Worm (Caenorhabditis elegans) whole organism, young adult: ENCODE measurements around the gene ZC404.16.

Experiments
- C17E4.6 ChIP-seq: fragments of 200-800 bp; sonication (Bioruptor generic); IDR thresholded peaks from 2 replicates; pipeline ENCODE4 v1.3.6; 2022; ENCODE audit warnings: missing genetic modification reagents, missing genetic modification characterization, missing compliant biosample characterization
- D2030.7 ChIP-seq: fragments of 200-800 bp; sonication (Bioruptor generic); IDR thresholded peaks from 2 replicates; pipeline ENCODE4 v1.3.6; 2022; ENCODE audit warnings: missing genetic modification reagents, missing genetic modification characterization, missing compliant biosample characterization
- F33H1.4 ChIP-seq: fragments of 200-800 bp; sonication (Bioruptor generic); IDR thresholded peaks from 2 replicates; pipeline ENCODE4 v1.3.6; 2022; ENCODE audit warnings: missing genetic modification reagents, missing genetic modification characterization, missing compliant biosample characterization
- F49E8.2 ChIP-seq: sonication (generic microtip); optimal IDR thresholded peaks from 3 replicates; lab custom pipeline; 2017; ENCODE audit warnings: missing genetic modification characterization, mild to moderate bottlenecking, missing compliant biosample characterization, antibody characterized with exemption, moderate library complexity; ENCODE audit not compliant: insufficient read depth
- K12H6.12 ChIP-seq: fragments of 200-800 bp; sonication (Bioruptor generic); optimal IDR thresholded peaks from 2 replicates; lab custom pipeline; 2018; ENCODE audit warnings: mild to moderate bottlenecking, missing genetic modification characterization, missing compliant biosample characterization
- T26A5.8 ChIP-seq: sonication (generic microtip); optimal IDR thresholded peaks from 2 replicates; lab custom pipeline; 2016; ENCODE audit warnings: missing genetic modification characterization, missing compliant biosample characterization
- akir-1 ChIP-seq: fragments of 200-800 bp; sonication (Bioruptor generic); optimal IDR thresholded peaks from 2 replicates; lab custom pipeline; 2018; ENCODE audit warnings: mild to moderate bottlenecking, missing genetic modification characterization, moderate library complexity, missing compliant biosample characterization
- aptf-2 ChIP-seq: fragments of 200-800 bp; sonication (Bioruptor generic); conservative IDR thresholded peaks from 2 replicates; pipeline ENCODE4 v1.3.6; 2022; ENCODE audit warnings: missing genetic modification reagents, missing genetic modification characterization, missing compliant biosample characterization
- atf-7 ChIP-seq: sonication (generic microtip); optimal IDR thresholded peaks from 2 replicates; lab custom pipeline; 2017; ENCODE audit warnings: mild to moderate bottlenecking, missing genetic modification characterization, missing compliant biosample characterization
- athp-1 ChIP-seq: sonication (generic microtip); optimal IDR thresholded peaks from 2 replicates; lab custom pipeline; 2017; ENCODE audit warnings: mild to moderate bottlenecking, missing genetic modification characterization, missing compliant biosample characterization
- attf-3 ChIP-seq: fragments of 200-800 bp; sonication (Bioruptor generic); conservative IDR thresholded peaks from 2 replicates; pipeline ENCODE4 v1.3.6; 2022; ENCODE audit warnings: missing genetic modification reagents, missing genetic modification characterization, missing compliant biosample characterization
- attf-6 ChIP-seq: fragments of 200-800 bp; sonication (Bioruptor generic); IDR thresholded peaks from 2 replicates; pipeline ENCODE4 v1.3.6; 2022; ENCODE audit warnings: missing genetic modification reagents, missing genetic modification characterization, missing compliant biosample characterization
- bed-1 ChIP-seq: fragments of 200-800 bp; sonication (Bioruptor generic); IDR thresholded peaks from 2 replicates; pipeline ENCODE4 v1.3.6; 2022; ENCODE audit warnings: missing genetic modification reagents, missing genetic modification characterization, missing compliant biosample characterization
- bed-2 ChIP-seq: fragments of 200-800 bp; sonication (Bioruptor generic); IDR thresholded peaks from 2 replicates; pipeline ENCODE4 v1.3.6; 2022; ENCODE audit warnings: missing genetic modification reagents, missing genetic modification characterization, missing compliant biosample characterization
- ceh-58 ChIP-seq: fragments of 200-800 bp; sonication (Bioruptor generic); IDR thresholded peaks from 2 replicates; pipeline ENCODE4 v1.3.6; 2022; ENCODE audit warnings: missing genetic modification characterization, missing compliant biosample characterization
- dox-1 ChIP-seq: fragments of 200-800 bp; sonication (Bioruptor generic); IDR thresholded peaks from 2 replicates; pipeline ENCODE4 v1.3.6; 2022; ENCODE audit warnings: missing genetic modification reagents, missing genetic modification characterization, missing compliant biosample characterization
- dpl-1 ChIP-seq: fragments of 150-350 bp; optimal IDR thresholded peaks from 2 replicates; lab custom pipeline; 2014; ENCODE audit warnings: missing biosample characterization, missing genetic modification reagents, missing genetic modification characterization
- efl-1 ChIP-seq: fragments of 150-350 bp; optimal IDR thresholded peaks from 2 replicates; lab custom pipeline; 2014; ENCODE audit warnings: missing biosample characterization, missing genetic modification reagents, missing genetic modification characterization
- egl-18 ChIP-seq: fragments of 200-800 bp; sonication (Bioruptor generic); IDR thresholded peaks from 2 replicates; pipeline ENCODE4 v1.3.6; 2022; ENCODE audit warnings: missing genetic modification reagents, missing genetic modification characterization, missing compliant biosample characterization
- ets-4 ChIP-seq: fragments of 200-800 bp; sonication (Bioruptor generic); optimal IDR thresholded peaks from 2 replicates; lab custom pipeline; 2018; ENCODE audit warnings: mild to moderate bottlenecking, missing genetic modification characterization, missing compliant biosample characterization
- him-1 ChIP-seq: sonication (generic microtip); optimal IDR thresholded peaks from 2 replicates; lab custom pipeline; 2016; ENCODE audit warnings: missing genotype, missing genetic modification reagents, missing genetic modification characterization, missing compliant biosample characterization
- hlh-26 ChIP-seq: fragments of 200-800 bp; sonication (Bioruptor generic); conservative IDR thresholded peaks from 2 replicates; pipeline ENCODE4 v1.3.6; 2022; ENCODE audit warnings: missing genetic modification reagents, missing genetic modification characterization, missing compliant biosample characterization
- hmg-1.2 ChIP-seq: fragments of 200-800 bp; sonication (Bioruptor generic); IDR thresholded peaks from 2 replicates; pipeline ENCODE4 v1.3.6; 2022; ENCODE audit warnings: missing genetic modification reagents, missing genetic modification characterization, missing compliant biosample characterization
- hmg-20 ChIP-seq: fragments of 200-800 bp; sonication (Bioruptor generic); IDR thresholded peaks from 2 replicates; pipeline ENCODE4 v1.3.6; 2022; ENCODE audit warnings: missing genetic modification reagents, missing genetic modification characterization, missing compliant biosample characterization
- lag-1 ChIP-seq: fragments of 200-800 bp; sonication (Bioruptor generic); IDR thresholded peaks from 2 replicates; pipeline ENCODE4 v1.3.6; 2022; ENCODE audit warnings: missing genetic modification reagents, missing genetic modification characterization, missing compliant biosample characterization
- lin-54 ChIP-seq: fragments of 200-800 bp; sonication (Bioruptor generic); optimal IDR thresholded peaks from 2 replicates; lab custom pipeline; 2018; ENCODE audit warnings: mild to moderate bottlenecking, missing genetic modification characterization, missing compliant biosample characterization
- lsl-1 ChIP-seq: fragments of 200-800 bp; sonication (Bioruptor generic); optimal IDR thresholded peaks from 2 replicates; lab custom pipeline; 2018; ENCODE audit warnings: mild to moderate bottlenecking, missing genetic modification characterization, moderate library complexity, missing compliant biosample characterization
- madf-10 ChIP-seq: sonication (generic microtip); optimal IDR thresholded peaks from 2 replicates; lab custom pipeline; 2016; ENCODE audit warnings: mild to moderate bottlenecking, missing genetic modification characterization, missing compliant biosample characterization
- madf-3 ChIP-seq: fragments of 200-800 bp; sonication (Bioruptor generic); IDR thresholded peaks from 2 replicates; pipeline ENCODE4 v1.3.6; 2022; ENCODE audit warnings: missing genetic modification reagents, missing genetic modification characterization, missing compliant biosample characterization
- madf-6 ChIP-seq: fragments of 200-800 bp; sonication (Bioruptor generic); IDR thresholded peaks from 2 replicates; pipeline ENCODE4 v1.3.6; 2022; ENCODE audit warnings: missing genetic modification reagents, missing genetic modification characterization, missing compliant biosample characterization
- nfya-1 ChIP-seq: sonication (generic microtip); optimal IDR thresholded peaks from 2 replicates; lab custom pipeline; 2017; ENCODE audit warnings: antibody characterized with exemption, missing compliant biosample characterization, missing genetic modification characterization, borderline replicate concordance; ENCODE audit not compliant: insufficient read depth
- nfya-2 ChIP-seq: fragments of 200-800 bp; sonication (Bioruptor generic); IDR thresholded peaks from 2 replicates; pipeline ENCODE4 v1.3.6; 2022; ENCODE audit warnings: missing genetic modification reagents, missing genetic modification characterization, missing compliant biosample characterization
- rec-8 ChIP-seq, 2 experiments: sonication (generic microtip); optimal IDR thresholded peaks; 2 replicates each; lab custom pipeline; 2016; ENCODE audit warnings: mild to moderate bottlenecking in 2 of 2, missing genetic modification characterization in 2 of 2, missing genetic modification reagents in 2 of 2, missing genotype in 2 of 2, missing biosample characterization in 1 of 2, missing compliant biosample characterization in 1 of 2, moderate library complexity in 1 of 2
- snpc-1.3 ChIP-seq: sonication (generic microtip); optimal IDR thresholded peaks from 2 replicates; lab custom pipeline; 2017; ENCODE audit warnings: missing genetic modification characterization, mild to moderate bottlenecking, missing compliant biosample characterization, antibody characterized with exemption, moderate library complexity, missing genotype, missing genetic modification reagents; ENCODE audit not compliant: insufficient read depth
- sptf-2 ChIP-seq: fragments of 200-800 bp; sonication (Bioruptor generic); optimal IDR thresholded peaks from 2 replicates; lab custom pipeline; 2018; ENCODE audit warnings: mild to moderate bottlenecking, missing genetic modification characterization, missing compliant biosample characterization
- unc-62 ChIP-seq: fragments of 150-350 bp; optimal IDR thresholded peaks from 2 replicates; lab custom pipeline; 2014; ENCODE audit warnings: missing biosample characterization, missing genetic modification reagents, missing genetic modification characterization
- zfh-2 ChIP-seq: fragments of 200-800 bp; sonication (Bioruptor generic); conservative IDR thresholded peaks from 2 replicates; pipeline ENCODE4 v1.3.6; 2022; ENCODE audit warnings: missing genetic modification reagents, missing genetic modification characterization, missing compliant biosample characterization
- ztf-18 ChIP-seq: sonication (generic microtip); optimal IDR thresholded peaks from 2 replicates; lab custom pipeline; 2016; ENCODE audit warnings: missing genotype, mild to moderate bottlenecking, missing genetic modification characterization, missing compliant biosample characterization
- ztf-3 ChIP-seq: fragments of 200-800 bp; sonication (Bioruptor generic); optimal IDR thresholded peaks from 2 replicates; lab custom pipeline; 2018; ENCODE audit warnings: mild to moderate bottlenecking, missing genetic modification characterization, missing compliant biosample characterization

ZC404.16 gene

DNA sequence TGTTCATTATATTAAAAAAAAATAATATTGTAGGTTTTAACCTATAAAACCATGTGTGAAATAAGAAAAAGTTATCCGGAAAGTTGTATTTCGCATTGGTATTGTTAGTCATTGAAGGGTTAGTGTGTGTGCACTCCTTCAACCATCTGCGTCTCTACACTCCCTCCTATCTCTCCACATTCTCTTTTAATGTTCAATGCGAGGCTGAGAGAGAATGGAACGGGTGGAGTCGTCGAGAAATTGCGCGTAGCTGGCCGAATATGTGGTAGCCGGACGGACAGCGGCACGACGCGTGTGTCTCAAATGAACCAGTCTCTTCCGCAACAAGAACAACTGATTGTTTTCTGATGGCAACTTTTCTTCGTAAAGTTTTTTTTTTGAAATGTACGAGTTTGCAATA, 23.3 kb upstream of the ZC404.16 start:
- TF ChIP-seq nfya-1 (tag; lab: Kevin White, UChicago) (no peak), hmg-1.2 (GFP tag; lab: Robert Waterston, UW) (peak; percentile 91; the same call in 1 of the 2 replicates)

DNA sequence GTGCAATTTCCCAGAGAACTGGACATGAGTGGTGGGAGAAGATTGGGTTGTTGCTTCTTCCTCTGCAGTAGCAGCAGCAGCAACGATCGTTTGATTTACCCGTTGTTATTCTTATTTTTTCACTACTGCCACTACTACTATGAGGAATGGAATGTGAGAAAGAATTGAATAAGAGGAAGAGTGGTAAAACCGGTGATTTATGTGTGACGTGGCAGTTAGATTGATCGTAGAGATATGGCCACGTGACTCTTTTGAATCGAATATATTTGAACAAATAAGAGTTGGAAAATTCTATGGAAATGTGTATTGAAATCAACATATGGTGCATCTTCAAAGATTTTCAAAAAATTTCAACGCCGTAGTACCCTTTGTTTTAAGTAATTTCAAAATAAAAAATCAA, 22.6 kb upstream of the ZC404.16 start:
- TF ChIP-seq madf-3 (GFP tag; lab: Robert Waterston, UW), result no peak
- no peak for TF ChIP-seq hmg-20 (GFP tag; lab: Robert Waterston, UW)

DNA sequence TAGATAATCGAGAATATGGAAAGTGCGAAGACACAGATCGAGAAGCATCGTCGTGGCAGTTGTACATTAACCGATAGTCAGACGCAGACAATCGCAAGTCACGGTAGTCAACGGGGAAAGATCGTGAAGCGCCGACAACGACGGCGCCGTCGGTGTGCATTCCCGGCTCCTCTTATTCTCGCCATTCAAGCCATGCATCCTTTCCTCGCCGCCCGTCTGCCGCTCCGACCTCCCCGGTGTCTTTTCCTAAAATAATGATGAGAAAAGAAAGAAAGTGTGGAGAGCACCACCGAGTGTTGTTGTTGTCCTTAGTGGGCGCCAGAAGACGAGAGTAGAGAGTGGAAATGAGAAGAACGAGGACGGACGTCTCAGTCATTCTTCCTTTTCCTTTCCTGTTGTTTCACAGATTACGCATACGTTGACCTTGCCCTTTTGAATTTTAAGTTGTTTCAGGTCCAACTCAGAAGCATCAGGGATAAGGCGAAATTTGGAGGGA, 20.2 kb upstream of the ZC404.16 start, which contains the start of gene ZC404.1:
ZC404.1 (plus strand) TSS at position 446 of the 496 bp plus-strand sequence.
- TF ChIP-seq attf-6 (no peak), K12H6.12 (tag; lab: Kevin White, UChicago) (no peak), ztf-3 (no peak), zfh-2 (GFP tag; lab: Robert Waterston, UW) (peak; percentile 92), athp-1 (tag; lab: Kevin White, UChicago) (no peak), aptf-2 (GFP tag; lab: Robert Waterston, UW) (no peak), unc-62 (GFP tag; lab: Kevin White, UChicago) (no peak), him-1 (tag; lab: Kevin White, UChicago) (no peak), dox-1 (GFP tag; lab: Robert Waterston, UW) (0 out of 2 replicates have a peak, but pooled peaks have one; percentile 10)

DNA sequence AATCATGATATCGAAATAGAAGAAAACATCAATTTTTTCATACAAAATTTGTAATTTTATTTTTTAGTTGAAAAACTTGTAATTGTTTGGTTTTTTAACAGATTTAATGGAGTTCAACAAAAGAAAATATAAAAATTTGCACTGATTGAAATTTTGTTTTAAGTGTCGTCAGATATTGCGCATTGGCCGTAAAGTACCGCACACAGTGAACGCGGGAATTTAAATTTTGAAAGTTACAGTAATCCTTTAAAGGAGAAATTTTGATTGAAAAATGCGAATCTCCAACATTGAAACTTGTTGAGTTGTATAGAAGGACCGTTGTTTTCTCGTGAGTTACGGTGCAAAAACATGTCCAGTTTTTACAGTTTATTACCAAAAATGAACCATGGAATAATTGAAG, 19.3 kb upstream of the ZC404.16 start:
- TF ChIP-seq lsl-1 (GFP tag; lab: Kevin White, UChicago), result peak; percentile 45
- TF ChIP-seq efl-1 (GFP tag; lab: Kevin White, UChicago), result peak; percentile 80
- TF ChIP-seq lin-54 (GFP tag; lab: Kevin White, UChicago), result peak; percentile 74
- peak; percentile 29 for TF ChIP-seq dpl-1
- no peak for TF ChIP-seq C17E4.6 (GFP tag; lab: Robert Waterston, UW)
- no peak for TF ChIP-seq sptf-2 (GFP tag; lab: Kevin White, UChicago)
- no peak for TF ChIP-seq ceh-58 (GFP tag; lab: Robert Waterston, UW)
- no peak for TF ChIP-seq snpc-1.3 (tag; lab: Kevin White, UChicago)
- peak; percentile 53; the same call in 1 of the 2 replicates for TF ChIP-seq madf-6 (GFP tag; lab: Robert Waterston, UW)

DNA sequence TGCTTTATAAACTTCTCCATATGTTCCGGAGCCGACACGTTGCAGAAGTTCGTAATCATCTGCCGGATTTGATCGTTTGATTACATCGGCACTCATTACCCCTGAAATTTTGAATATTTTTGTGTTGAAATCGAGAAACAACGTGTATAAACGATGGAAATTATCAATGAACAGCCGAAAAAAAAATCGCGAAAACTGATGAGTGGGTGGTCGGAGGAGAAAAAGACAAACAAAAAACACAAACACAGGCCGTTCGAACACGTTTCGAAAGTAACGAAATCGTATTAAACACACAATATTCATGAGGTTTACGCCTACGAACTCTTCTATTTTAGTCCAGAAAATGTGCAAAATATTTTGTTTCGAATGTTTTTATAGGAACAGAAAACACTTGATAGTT, 18.9 kb upstream of the ZC404.16 start, which contains the start of gene gck-2:
gck-2 (minus strand) TSS at position 101 of the 400 bp plus-strand sequence.
- no peak for TF ChIP-seq ets-4 (GFP tag; lab: Kevin White, UChicago)
- no peak for TF ChIP-seq attf-3 (GFP tag; lab: Robert Waterston, UW)
- TF ChIP-seq zfh-2 (GFP tag; lab: Robert Waterston, UW), result no peak
- no peak for TF ChIP-seq akir-1 (GFP tag; lab: Kevin White, UChicago)
- no peak for TF ChIP-seq F49E8.2
- TF ChIP-seq atf-7 (tag; lab: Kevin White, UChicago), result no peak
- TF ChIP-seq attf-6, result no peak
- no peak for TF ChIP-seq T26A5.8 (tag; lab: Kevin White, UChicago)
- TF ChIP-seq bed-1 (GFP tag; lab: Robert Waterston, UW), result no peak
- no peak for TF ChIP-seq hlh-26 (GFP tag; lab: Robert Waterston, UW)
- no peak for TF ChIP-seq lag-1 (GFP tag; lab: Robert Waterston, UW)
- no peak for TF ChIP-seq ztf-18 (tag; lab: Kevin White, UChicago)
- no peak for TF ChIP-seq nfya-2
- TF ChIP-seq F33H1.4, result no peak
- no peak for TF ChIP-seq madf-10 (tag; lab: Kevin White, UChicago)
- no peak for TF ChIP-seq bed-2
- TF ChIP-seq unc-62 (GFP tag; lab: Kevin White, UChicago), result no peak
- TF ChIP-seq egl-18, result no peak
- no peak for TF ChIP-seq rec-8 (tag; optimal IDR thresholded peaks at IDR 0.05; lab: Kevin White, UChicago)
- no peak for TF ChIP-seq D2030.7 (GFP tag; lab: Robert Waterston, UW)
